Worm (Caenorhabditis elegans): ENCODE data around the gene lido-4.

The lido-4 gene

DNA sequence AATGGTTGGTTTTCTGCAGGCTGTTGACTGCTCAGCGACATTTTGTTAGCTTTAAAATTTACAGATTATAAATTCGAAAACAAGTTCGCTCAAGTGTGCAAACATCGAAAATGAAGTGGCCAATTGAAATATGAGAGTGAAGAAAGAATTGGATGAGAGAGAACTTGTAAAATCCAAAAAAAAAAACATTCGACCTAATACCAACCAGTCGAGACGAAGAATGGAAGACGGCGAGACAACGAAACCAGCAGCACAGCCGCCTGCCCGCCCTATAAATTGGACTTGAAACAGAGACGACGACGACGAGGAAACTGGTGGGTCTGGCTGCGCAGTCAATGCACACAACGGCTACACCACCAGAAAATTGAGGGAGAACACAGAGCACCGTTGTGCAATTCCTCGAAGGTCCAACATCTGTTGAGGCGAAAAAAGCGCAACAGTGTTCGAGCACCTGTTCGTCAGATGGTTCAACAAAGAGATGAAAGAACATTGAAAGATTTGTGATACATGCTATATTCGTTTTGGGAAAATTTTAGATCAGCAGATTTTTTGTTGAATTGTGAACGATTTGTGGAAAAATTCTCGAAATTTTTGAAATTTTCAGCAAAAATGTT, 42.4 kb upstream of the lido-4 start, which contains the start of gene T23C6.4:
T23C6.4 (minus strand) TSS at position 51 of the 614 bp plus-strand sequence.
- TF ChIP-seq hlh-1 (tag; optimal IDR thresholded peaks at IDR 0.05) (peak; percentile 88), lin-13 (tag; optimal IDR thresholded peaks at IDR 0.05) (no peak), lin-32 (GFP tag; optimal IDR thresholded peaks at IDR 0.05) (peak; percentile 89), cnd-1 (tag; optimal IDR thresholded peaks at IDR 0.05) (peak; percentile 64)

DNA sequence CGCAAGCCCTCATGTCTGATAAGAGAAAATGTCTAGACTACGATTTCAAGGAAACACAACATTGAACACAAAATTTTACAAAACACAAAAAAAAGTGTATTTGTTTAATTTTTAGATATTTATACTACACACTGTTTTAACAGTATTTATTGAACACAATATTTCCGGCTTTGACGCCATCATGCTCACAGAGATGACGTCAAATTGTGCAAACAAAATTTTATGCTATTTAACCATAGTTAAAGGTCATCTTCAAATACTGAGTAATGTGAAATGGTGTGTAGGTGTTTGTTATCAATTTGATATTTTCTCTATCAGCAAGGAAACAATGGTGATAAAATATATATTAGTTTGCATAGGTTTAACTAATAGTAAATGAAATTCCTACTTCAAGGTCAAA, 39.0 kb upstream of the lido-4 start:
- TF ChIP-seq sptf-1 (tag; optimal IDR thresholded peaks at IDR 0.05): no peak
- no peak for TF ChIP-seq ceh-39 (tag; optimal IDR thresholded peaks at IDR 0.05)
- TF ChIP-seq ceh-43 (GFP tag; optimal IDR thresholded peaks at IDR 0.05): no peak
- TF ChIP-seq zip-8 (tag; optimal IDR thresholded peaks at IDR 0.05): no peak
- TF ChIP-seq ztf-11 (tag; optimal IDR thresholded peaks at IDR 0.05): no peak
- no peak for TF ChIP-seq nhr-28 (tag; optimal IDR thresholded peaks at IDR 0.05)
- no peak for TF ChIP-seq elt-1 (tag; optimal IDR thresholded peaks at IDR 0.05; ENCODE audit: borderline replicate concordance, insufficient read depth)
- TF ChIP-seq unc-62 (GFP tag; optimal IDR thresholded peaks at IDR 0.05): no peak
- TF ChIP-seq nhr-76 (tag; optimal IDR thresholded peaks at IDR 0.05): no peak
- no peak for TF ChIP-seq lsy-2 (tag; optimal IDR thresholded peaks at IDR 0.05)
- no peak for TF ChIP-seq nhr-237 (tag; optimal IDR thresholded peaks at IDR 0.05)
- no peak for TF ChIP-seq mls-2 (tag; optimal IDR thresholded peaks at IDR 0.05)
- no peak for TF ChIP-seq ceh-83 (GFP tag; optimal IDR thresholded peaks at IDR 0.05)
- TF ChIP-seq bed-3 (GFP tag; optimal IDR thresholded peaks at IDR 0.05): no peak
- no peak for TF ChIP-seq sem-2 (GFP tag; optimal IDR thresholded peaks at IDR 0.05)
- TF ChIP-seq cnd-1 (tag; optimal IDR thresholded peaks at IDR 0.05): no peak
- no peak for TF ChIP-seq flh-1 (GFP tag; optimal IDR thresholded peaks at IDR 0.05)

DNA sequence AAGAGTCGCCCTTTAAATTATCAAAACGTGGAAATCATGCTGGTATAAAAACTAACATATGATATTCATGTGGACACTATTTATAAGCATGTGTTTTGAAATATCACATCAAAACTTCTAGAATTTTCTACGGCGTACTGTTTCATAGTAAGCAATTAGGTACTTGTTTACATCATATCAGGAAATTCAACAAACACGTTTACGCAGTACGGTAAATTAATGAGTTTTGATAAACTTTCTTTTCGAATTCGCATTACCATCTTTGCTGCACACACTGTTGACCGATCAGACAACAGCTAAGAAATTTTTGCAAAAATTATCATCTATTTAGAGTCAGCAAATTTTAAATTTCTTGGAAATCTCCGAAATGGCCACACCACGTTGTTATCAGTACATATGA, 32.9 kb upstream of the lido-4 start:
- TF ChIP-seq lin-13 (tag; optimal IDR thresholded peaks at IDR 0.05): no peak
- no peak for TF ChIP-seq tbx-8 (GFP tag; optimal IDR thresholded peaks at IDR 0.05)
- no peak for TF ChIP-seq ham-2 (GFP tag; optimal IDR thresholded peaks at IDR 0.05)
- TF ChIP-seq pha-4 (tag; optimal IDR thresholded peaks at IDR 0.05): no peak
- no peak for TF ChIP-seq mep-1 (tag; optimal IDR thresholded peaks at IDR 0.05)
- no peak for TF ChIP-seq hlh-1 (tag; optimal IDR thresholded peaks at IDR 0.05)
- TF ChIP-seq mls-2 (tag; optimal IDR thresholded peaks at IDR 0.05): no peak
- no peak for TF ChIP-seq zip-8 (tag; optimal IDR thresholded peaks at IDR 0.05)
- no peak for TF ChIP-seq M03D4.4 (tag; optimal IDR thresholded peaks at IDR 0.05)
- no peak for TF ChIP-seq elt-1 (tag; optimal IDR thresholded peaks at IDR 0.05; ENCODE audit: borderline replicate concordance, insufficient read depth)
- no peak for TF ChIP-seq flh-1 (GFP tag; optimal IDR thresholded peaks at IDR 0.05)
- no peak for TF ChIP-seq ces-1 (GFP tag; optimal IDR thresholded peaks at IDR 0.05)
- TF ChIP-seq lsy-2 (tag; optimal IDR thresholded peaks at IDR 0.05): no peak
- no peak for TF ChIP-seq bed-3 (GFP tag; optimal IDR thresholded peaks at IDR 0.05)
- no peak for TF ChIP-seq nhr-76 (tag; optimal IDR thresholded peaks at IDR 0.05)
- no peak for TF ChIP-seq nhr-237 (tag; optimal IDR thresholded peaks at IDR 0.05)
- no peak for TF ChIP-seq lin-32 (GFP tag; optimal IDR thresholded peaks at IDR 0.05)
- TF ChIP-seq drap-1 (GFP tag; optimal IDR thresholded peaks at IDR 0.05): no peak

DNA sequence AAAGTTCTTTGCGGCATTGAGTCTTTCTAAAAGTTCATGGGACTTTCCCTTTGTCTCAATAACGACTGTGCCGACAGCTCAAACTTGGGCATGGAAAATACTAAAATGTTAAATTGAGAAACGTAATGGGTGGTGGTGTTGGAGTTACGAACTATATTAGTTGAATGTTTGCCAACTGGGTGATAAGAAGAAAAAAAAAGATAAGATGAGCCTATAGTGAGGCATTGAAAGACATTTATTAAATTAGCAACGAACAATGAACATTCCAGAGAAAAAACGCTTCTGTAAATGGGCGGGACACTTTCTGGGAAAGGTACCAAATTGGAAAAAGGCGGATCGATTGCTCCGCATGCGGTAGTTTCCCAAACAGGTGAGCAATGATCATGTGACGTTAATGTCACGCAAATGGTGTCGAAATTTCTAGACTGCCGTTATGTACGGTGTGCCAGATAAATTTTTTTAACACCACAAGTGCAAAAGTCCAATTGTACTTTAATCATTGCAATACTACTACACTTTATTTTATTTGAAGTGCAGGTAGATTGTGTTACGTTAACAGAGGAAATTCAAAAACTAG, 31.7 kb upstream of the lido-4 start:
- TF ChIP-seq ztf-11 (tag; optimal IDR thresholded peaks at IDR 0.05) (no peak), hlh-1 (tag; optimal IDR thresholded peaks at IDR 0.05) (no peak), lin-13 (tag; optimal IDR thresholded peaks at IDR 0.05) (no peak), mep-1 (tag; optimal IDR thresholded peaks at IDR 0.05) (no peak), cnd-1 (tag; optimal IDR thresholded peaks at IDR 0.05) (no peak), nhr-2 (tag; optimal IDR thresholded peaks at IDR 0.05) (no peak), elt-3 (tag; optimal IDR thresholded peaks at IDR 0.05) (no peak), lin-32 (GFP tag; optimal IDR thresholded peaks at IDR 0.05) (no peak), tbx-8 (GFP tag; optimal IDR thresholded peaks at IDR 0.05) (no peak), nhr-28 (tag; optimal IDR thresholded peaks at IDR 0.05) (no peak), unc-62 (GFP tag; optimal IDR thresholded peaks at IDR 0.05) (no peak), flh-1 (GFP tag; optimal IDR thresholded peaks at IDR 0.05) (no peak), elt-1 (tag; optimal IDR thresholded peaks at IDR 0.05; ENCODE audit: borderline replicate concordance, insufficient read depth) (no peak), sptf-1 (tag; optimal IDR thresholded peaks at IDR 0.05) (no peak), nhr-12 (tag; optimal IDR thresholded peaks at IDR 0.05) (no peak), blmp-1 (tag; optimal IDR thresholded peaks at IDR 0.05) (no peak), nhr-76 (tag; optimal IDR thresholded peaks at IDR 0.05) (no peak), bed-3 (GFP tag; optimal IDR thresholded peaks at IDR 0.05) (no peak), ceh-43 (GFP tag; optimal IDR thresholded peaks at IDR 0.05) (no peak)
